Fruit fly (Drosophila melanogaster) whole organism, adult: ENCODE measurements around the gene pps.

Experiments
- CG12768 ChIP-seq: fragments of 200-800 bp; sonication (Bioruptor generic); optimal IDR thresholded peaks from 2 replicates; lab custom pipeline; 2017; ENCODE audit warnings: missing biosample characterization, missing genetic modification characterization, mild to moderate bottlenecking, moderate library complexity, missing genetic modification reagents
- CG14711 ChIP-seq: fragments of 200-800 bp; sonication (Bioruptor generic); optimal IDR thresholded peaks from 2 replicates; lab custom pipeline; 2018; ENCODE audit warnings: missing biosample characterization, mild to moderate bottlenecking, missing genetic modification characterization, moderate library complexity
- CG5204 ChIP-seq: fragments of 200-800 bp; sonication (Bioruptor generic); optimal IDR thresholded peaks from 2 replicates; lab custom pipeline; 2016; ENCODE audit warnings: missing biosample characterization, missing genetic modification characterization
- Crg-1 ChIP-seq: fragments of 200-800 bp; sonication (Bioruptor generic); optimal IDR thresholded peaks from 2 replicates; lab custom pipeline; 2016; ENCODE audit warnings: missing biosample characterization, missing genetic modification characterization
- Mnt ChIP-seq: fragments of 200-800 bp; sonication (Bioruptor generic); optimal IDR thresholded peaks from 2 replicates; lab custom pipeline; 2016; ENCODE audit warnings: missing biosample characterization, mild to moderate bottlenecking, missing genetic modification characterization
- bab1 ChIP-seq: fragments of 200-800 bp; sonication (Bioruptor generic); optimal IDR thresholded peaks from 3 replicates; lab custom pipeline; 2019; ENCODE audit warnings: missing biosample characterization, mild to moderate bottlenecking, missing genetic modification characterization, moderate library complexity
- cic ChIP-seq: fragments of 200-800 bp; sonication (Bioruptor generic); optimal IDR thresholded peaks from 2 replicates; lab custom pipeline; 2017; ENCODE audit warnings: missing biosample characterization, mild to moderate bottlenecking, missing genetic modification characterization, moderate library complexity
- ovo ChIP-seq: fragments of 200-800 bp; sonication (Bioruptor generic); optimal IDR thresholded peaks from 2 replicates; lab custom pipeline; 2016; ENCODE audit warnings: missing biosample characterization, missing genetic modification characterization

- TF ChIP-seq CG14711 (tag; lab: Kevin White, UChicago) (no peak), ovo (GFP tag; lab: Kevin White, UChicago) (no peak), CG5204 (GFP tag; lab: Kevin White, UChicago) (no peak), Crg-1 (GFP tag; lab: Kevin White, UChicago) (no peak), CG12768 (GFP tag; lab: Kevin White, UChicago) (no peak), bab1 (no peak), Mnt (GFP tag; lab: Kevin White, UChicago) (no peak), cic (no peak)
Measured at dm6 chr3R:12378200-12378599, 35.4 kb upstream of the pps start, which contains the start of gene GstD7.
